Fruit fly (Drosophila melanogaster): ENCODE measurements around the gene CG8679.
A peak's percentile ranks its signal among the peaks of the same experiment; 100 is the strongest.

Gene CG8679

DNA sequence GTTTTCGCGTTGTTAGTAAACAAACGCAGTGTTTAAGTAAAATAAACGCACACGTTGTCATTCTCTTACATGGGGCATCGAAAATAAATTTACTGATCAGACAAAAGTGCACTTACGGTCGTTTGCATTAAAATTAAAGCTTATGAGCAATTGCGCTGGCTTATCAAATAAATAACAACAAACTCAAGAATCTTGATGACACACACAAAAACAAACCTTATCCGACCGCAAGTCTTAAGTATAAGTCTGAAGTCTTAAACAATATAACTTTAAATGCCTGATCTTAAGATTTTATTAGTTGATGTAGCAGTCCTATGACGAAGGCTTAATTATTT is 535 bp upstream of the CG8679 start (continued):
- TF ChIP-seq Tbp (GFP tag; optimal IDR thresholded peaks at IDR 0.05) (no peak), CG3847 (GFP tag; IDR thresholded peaks at IDR 0.05) (no peak), Vsx1 (GFP tag; optimal IDR thresholded peaks at IDR 0.05) (peak; percentile 37), PHDP (tag; optimal IDR thresholded peaks at IDR 0.05) (peak; percentile 18), lilli (GFP tag; optimal IDR thresholded peaks at IDR 0.05) (no peak), Camta (GFP tag; optimal IDR thresholded peaks at IDR 0.05) (no peak), CG17568 (GFP tag; optimal IDR thresholded peaks at IDR 0.05) (peak; percentile 38), CG10543 (GFP tag; optimal IDR thresholded peaks at IDR 0.05) (no peak), bsh (GFP tag; optimal IDR thresholded peaks at IDR 0.05) (peak in 1 of 2 experiments; percentile 41), sisA (GFP tag; IDR thresholded peaks at IDR 0.05) (no peak), CG12942 (GFP tag; optimal IDR thresholded peaks at IDR 0.05) (no peak), jumu (GFP tag; optimal IDR thresholded peaks at IDR 0.05) (no peak), CG1529 (GFP tag; optimal IDR thresholded peaks at IDR 0.05) (peak; percentile 15), Doc2 (GFP tag; IDR thresholded peaks at IDR 0.05) (no peak), ap (GFP tag; IDR thresholded peaks at IDR 0.05) (no peak), CG16813 (GFP tag; IDR thresholded peaks at IDR 0.05; ENCODE audit: partially characterized antibody) (no peak), sd (tag; optimal IDR thresholded peaks at IDR 0.05) (peak; percentile 23), Hey (tag; optimal IDR thresholded peaks at IDR 0.05) (no peak), Hand (GFP tag; optimal IDR thresholded peaks at IDR 0.05) (no peak), CG12104 (GFP tag; optimal IDR thresholded peaks at IDR 0.05) (no peak), Dad (GFP tag; optimal IDR thresholded peaks at IDR 0.05) (no peak), Fer1 (GFP tag; optimal IDR thresholded peaks at IDR 0.05) (peak; percentile 3), lola (GFP tag; optimal IDR thresholded peaks at IDR 0.05) (peak in 1 of 3 experiments; percentile 39), lbe (GFP tag; optimal IDR thresholded peaks at IDR 0.05) (no peak), CG7271 (tag; optimal IDR thresholded peaks at IDR 0.05) (no peak), hbn (GFP tag; IDR thresholded peaks at IDR 0.05; ENCODE audit: partially characterized antibody) (no peak), Ptx1 (GFP tag; IDR thresholded peaks at IDR 0.05) (no peak), CG5180 (GFP tag; optimal IDR thresholded peaks at IDR 0.05) (peak; percentile 21), danr (GFP tag; IDR thresholded peaks at IDR 0.05) (no peak), unpg (GFP tag; optimal IDR thresholded peaks at IDR 0.05) (no peak), Doc3 (GFP tag; IDR thresholded peaks at IDR 0.05; ENCODE audit: partially characterized antibody) (no peak), salm (tag; optimal IDR thresholded peaks at IDR 0.05) (peak; percentile 41), CG8765 (GFP tag; IDR thresholded peaks at IDR 0.05) (no peak), mld (GFP tag; IDR thresholded peaks at IDR 0.05; ENCODE audit: partially characterized antibody) (no peak), Xrp1 (GFP tag; IDR thresholded peaks at IDR 0.05) (peak; percentile 23; the same call in 1 of the 2 replicates), ara (GFP tag; IDR thresholded peaks at IDR 0.05) (0 out of 2 replicates have a peak, but pooled peaks have one; percentile 47), CG8944 (GFP tag; optimal IDR thresholded peaks at IDR 0.05) (no peak), Sry-δ (GFP tag; optimal IDR thresholded peaks at IDR 0.05) (no peak), CG15269 (tag; optimal IDR thresholded peaks at IDR 0.05) (no peak), CG18619 (GFP tag; optimal IDR thresholded peaks at IDR 0.05) (no peak), gcm (GFP tag; optimal IDR thresholded peaks at IDR 0.05) (no peak), h (optimal IDR thresholded peaks at IDR 0.05) (no peak), pb (GFP tag; optimal IDR thresholded peaks at IDR 0.05) (no peak), Ets65A (GFP tag) (no peak), CG12769 (tag; optimal IDR thresholded peaks at IDR 0.05) (peak; percentile 4), amos (GFP tag; IDR thresholded peaks at IDR 0.05; ENCODE audit: partially characterized antibody) (no peak), Lim3 (GFP tag; IDR thresholded peaks at IDR 0.05) (no peak), CG11504 (tag; optimal IDR thresholded peaks at IDR 0.05) (peak; percentile 15), gt (GFP tag; IDR thresholded peaks at IDR 0.05) (no peak), CG8359 (GFP tag; optimal IDR thresholded peaks at IDR 0.05; ENCODE audit: borderline replicate concordance) (no peak), Abd-B (GFP tag; optimal IDR thresholded peaks at IDR 0.05) (no peak)

Data from whole organism, embryonic.